Fruit fly (Drosophila melanogaster) whole organism, prepupa: ENCODE measurements around the gene Npc2f.

Experiments
- Blimp-1 ChIP-seq: fragments of 200-800 bp; sonication (Bioruptor generic); optimal IDR thresholded peaks from 3 replicates; lab custom pipeline; 2017; ENCODE audit warnings: missing biosample characterization, missing genetic modification characterization, mild to moderate bottlenecking, moderate library complexity, missing genetic modification reagents
- CG10631 ChIP-seq: fragments of 200-800 bp; sonication (Bioruptor generic); optimal IDR thresholded peaks from 2 replicates; lab custom pipeline; 2016; ENCODE audit warnings: missing biosample characterization, missing genetic modification characterization
- CG10669 ChIP-seq: fragments of 200-800 bp; sonication (Bioruptor generic); optimal IDR thresholded peaks from 3 replicates; lab custom pipeline; 2018; ENCODE audit warnings: missing biosample characterization, mild to moderate bottlenecking, missing genetic modification characterization, moderate library complexity
- CG11762 ChIP-seq: fragments of 200-800 bp; sonication (Bioruptor generic); optimal IDR thresholded peaks from 3 replicates; lab custom pipeline; 2016; ENCODE audit warnings: missing biosample characterization, missing genetic modification characterization; ENCODE audit not compliant: insufficient read depth
- CG11902 ChIP-seq: fragments of 200-800 bp; sonication (Bioruptor generic); optimal IDR thresholded peaks from 3 replicates; lab custom pipeline; 2016; ENCODE audit warnings: missing biosample characterization, missing genetic modification characterization
- CG15336 ChIP-seq: fragments of 200-800 bp; sonication (Bioruptor generic); IDR thresholded peaks from 2 replicates; pipeline ENCODE4 v1.3.6; 2022; ENCODE audit warnings: missing biosample characterization, missing genetic modification characterization
- CG16779 ChIP-seq: fragments of 200-800 bp; sonication (Bioruptor generic); optimal IDR thresholded peaks from 3 replicates; lab custom pipeline; 2017; ENCODE audit warnings: missing biosample characterization, mild to moderate bottlenecking, missing genetic modification characterization
- CG31627 ChIP-seq: fragments of 200-800 bp; sonication (Bioruptor generic); optimal IDR thresholded peaks from 3 replicates; lab custom pipeline; 2016; ENCODE audit warnings: missing biosample characterization, missing genetic modification characterization
- CG34406 ChIP-seq: fragments of 200-800 bp; sonication (Bioruptor generic); optimal IDR thresholded peaks from 3 replicates; lab custom pipeline; 2016; ENCODE audit warnings: missing biosample characterization, missing genetic modification characterization
- CG3919 ChIP-seq: fragments of 200-800 bp; sonication (Bioruptor generic); optimal IDR thresholded peaks from 3 replicates; lab custom pipeline; 2016; ENCODE audit warnings: missing biosample characterization, missing genetic modification characterization
- CG4318 ChIP-seq: fragments of 200-800 bp; sonication (Bioruptor generic); optimal IDR thresholded peaks from 3 replicates; lab custom pipeline; 2017; ENCODE audit warnings: missing biosample characterization, mild to moderate bottlenecking, missing genetic modification characterization
- CG6163 ChIP-seq: fragments of 200-800 bp; sonication (Bioruptor generic); IDR thresholded peaks from 3 replicates; pipeline ENCODE4 v1.3.6; 2022; ENCODE audit warnings: missing biosample characterization, missing genetic modification characterization
- CG6276 ChIP-seq: fragments of 200-800 bp; sonication (Bioruptor generic); optimal IDR thresholded peaks from 2 replicates; lab custom pipeline; 2017; ENCODE audit warnings: missing biosample characterization, mild to moderate bottlenecking, missing genetic modification characterization
- CG6854 ChIP-seq: fragments of 200-800 bp; sonication (Bioruptor generic); optimal IDR thresholded peaks from 2 replicates; lab custom pipeline; 2017; ENCODE audit warnings: missing biosample characterization, mild to moderate bottlenecking, missing genetic modification characterization
- CG8319 ChIP-seq: fragments of 200-800 bp; sonication (Bioruptor generic); optimal IDR thresholded peaks from 3 replicates; lab custom pipeline; 2016; ENCODE audit warnings: missing biosample characterization, missing genetic modification characterization
- Eip75B ChIP-seq: fragments of 200-800 bp; sonication (Bioruptor generic); optimal IDR thresholded peaks from 3 replicates; lab custom pipeline; 2016; ENCODE audit warnings: missing biosample characterization, missing genetic modification characterization
- Eip93F ChIP-seq: fragments of 200-800 bp; sonication (Bioruptor generic); optimal IDR thresholded peaks from 2 replicates; lab custom pipeline; 2016; ENCODE audit warnings: missing biosample characterization, mild to moderate bottlenecking, missing genetic modification characterization
- Ets21C ChIP-seq: fragments of 200-800 bp; sonication (Bioruptor generic); optimal IDR thresholded peaks from 3 replicates; lab custom pipeline; 2016; ENCODE audit warnings: missing biosample characterization, missing genetic modification characterization
- Ets96B ChIP-seq: fragments of 200-800 bp; optimal IDR thresholded peaks from 2 replicates; lab custom pipeline; 2019; ENCODE audit warnings: missing biosample characterization, mild to moderate bottlenecking, missing genetic modification characterization, moderate library complexity
- Gug ChIP-seq: fragments of 200-800 bp; sonication (Bioruptor generic); IDR thresholded peaks from 2 replicates; pipeline ENCODE4 v1.3.6; 2022; ENCODE audit warnings: missing biosample characterization, missing genetic modification characterization
- Hr38 ChIP-seq: sonication (Bioruptor generic); optimal IDR thresholded peaks from 2 replicates; lab custom pipeline; 2016; ENCODE audit warnings: missing biosample characterization, missing genetic modification characterization
- Hr4 ChIP-seq: fragments of 200-800 bp; sonication (Bioruptor generic); optimal IDR thresholded peaks from 3 replicates; lab custom pipeline; 2016; ENCODE audit warnings: missing biosample characterization, missing genetic modification characterization
- Lpt ChIP-seq: fragments of 200-800 bp; sonication (Bioruptor generic); optimal IDR thresholded peaks from 3 replicates; lab custom pipeline; 2016; ENCODE audit warnings: missing biosample characterization, missing genetic modification characterization
- Met ChIP-seq: fragments of 200-800 bp; sonication (Bioruptor generic); optimal IDR thresholded peaks from 3 replicates; lab custom pipeline; 2016; ENCODE audit warnings: missing biosample characterization, missing genetic modification characterization
- Smox ChIP-seq: fragments of 200-800 bp; sonication (Bioruptor generic); optimal IDR thresholded peaks from 3 replicates; lab custom pipeline; 2016; ENCODE audit warnings: missing biosample characterization, missing genetic modification characterization
- Sox102F ChIP-seq: fragments of 200-800 bp; sonication (Bioruptor generic); optimal IDR thresholded peaks from 2 replicates; lab custom pipeline; 2016; ENCODE audit warnings: missing biosample characterization, mild to moderate bottlenecking, missing genetic modification characterization
- Sox14 ChIP-seq: fragments of 200-800 bp; sonication (Bioruptor generic); optimal IDR thresholded peaks from 3 replicates; lab custom pipeline; 2016; ENCODE audit warnings: missing biosample characterization, missing genetic modification characterization
- Sox15 ChIP-seq: fragments of 200-800 bp; sonication (Bioruptor generic); optimal IDR thresholded peaks from 3 replicates; lab custom pipeline; 2016; ENCODE audit warnings: missing biosample characterization, missing genetic modification characterization
- achi ChIP-seq: fragments of 200-800 bp; sonication (Bioruptor generic); optimal IDR thresholded peaks from 3 replicates; lab custom pipeline; 2016; ENCODE audit warnings: missing biosample characterization, missing genetic modification characterization
- acj6 ChIP-seq: fragments of 200-800 bp; sonication (Bioruptor generic); optimal IDR thresholded peaks from 3 replicates; lab custom pipeline; 2016; ENCODE audit warnings: missing biosample characterization, missing genetic modification characterization
- cyc ChIP-seq: fragments of 200-800 bp; sonication (Bioruptor generic); optimal IDR thresholded peaks from 3 replicates; lab custom pipeline; 2016; ENCODE audit warnings: missing biosample characterization, missing genetic modification characterization
- dac ChIP-seq: fragments of 200-800 bp; sonication (Bioruptor generic); optimal IDR thresholded peaks from 2 replicates; lab custom pipeline; 2017; ENCODE audit warnings: missing biosample characterization, mild to moderate bottlenecking, missing genetic modification characterization
- eg ChIP-seq: fragments of 200-800 bp; sonication (Bioruptor generic); IDR thresholded peaks from 3 replicates; pipeline ENCODE4 v1.3.6; 2022; ENCODE audit warnings: missing biosample characterization, missing genetic modification characterization
- esn ChIP-seq: fragments of 200-800 bp; sonication (Bioruptor generic); optimal IDR thresholded peaks from 2 replicates; lab custom pipeline; 2016; ENCODE audit warnings: missing biosample characterization, mild to moderate bottlenecking, missing genetic modification characterization, moderate library complexity
- fd59A ChIP-seq: fragments of 200-800 bp; sonication (Bioruptor generic); optimal IDR thresholded peaks from 2 replicates; lab custom pipeline; 2017; ENCODE audit warnings: missing biosample characterization, mild to moderate bottlenecking, missing genetic modification characterization, missing genetic modification reagents
- fd85E ChIP-seq: fragments of 200-800 bp; sonication (Bioruptor generic); optimal IDR thresholded peaks from 3 replicates; lab custom pipeline; 2016; ENCODE audit warnings: missing biosample characterization, missing genetic modification characterization
- net ChIP-seq: fragments of 200-800 bp; sonication (Bioruptor generic); optimal IDR thresholded peaks from 3 replicates; lab custom pipeline; 2016; ENCODE audit warnings: missing biosample characterization, missing genetic modification characterization
- pdm3 ChIP-seq: fragments of 200-800 bp; sonication (Bioruptor generic); optimal IDR thresholded peaks from 3 replicates; lab custom pipeline; 2016; ENCODE audit warnings: missing biosample characterization, missing genetic modification characterization
- salr ChIP-seq, 2 experiments: fragments of 200-800 bp; sonication (Bioruptor generic); optimal IDR thresholded peaks; 3 replicates each; lab custom pipeline; 2016 to 2018; ENCODE audit warnings: missing biosample characterization in 2 of 2, missing genetic modification characterization in 2 of 2, mild to moderate bottlenecking in 1 of 2
- spab ChIP-seq: fragments of 200-800 bp; sonication (Bioruptor generic); optimal IDR thresholded peaks from 2 replicates; lab custom pipeline; 2017; ENCODE audit warnings: missing biosample characterization, mild to moderate bottlenecking, missing genetic modification characterization, missing genetic modification reagents
- ss ChIP-seq, 2 experiments: fragments of 200-800 bp; sonication (Bioruptor generic); optimal IDR thresholded peaks; 2 replicates in 1 of 2; 3 replicates in 1 of 2; lab custom pipeline; 2017 to 2018; ENCODE audit warnings: mild to moderate bottlenecking in 2 of 2, missing biosample characterization in 2 of 2, missing genetic modification characterization in 2 of 2, moderate library complexity in 1 of 2
- topi ChIP-seq: fragments of 200-800 bp; sonication (Bioruptor generic); optimal IDR thresholded peaks from 3 replicates; lab custom pipeline; 2016; ENCODE audit warnings: missing biosample characterization, missing genetic modification characterization
- vri ChIP-seq: fragments of 200-800 bp; sonication (Bioruptor generic); optimal IDR thresholded peaks from 3 replicates; lab custom pipeline; 2016; ENCODE audit warnings: missing biosample characterization, mild to moderate bottlenecking, missing genetic modification characterization

Gene Npc2f

dm6 chr3R:24151924-24152809 is 14.5 kb downstream of the Npc2f start, which contains the start of the genes p38a and CG6178 (continued):
- TF ChIP-seq Sox15 (GFP tag; lab: Kevin White, UChicago) (peak; percentile 94), fd85E (GFP tag; lab: Kevin White, UChicago) (peak; percentile 72), Sox102F (peak; percentile 93), spab (GFP tag; lab: Kevin White, UChicago) (peak; percentile 96), Ets96B (tag; lab: Kevin White, UChicago) (peak; percentile 99), pdm3 (GFP tag; lab: Kevin White, UChicago) (peak; percentile 89), Sox14 (peak; percentile 91), topi (GFP tag; lab: Kevin White, UChicago) (peak; percentile 92), CG11762 (GFP tag; lab: Kevin White, UChicago) (peak; percentile 93), cyc (GFP tag; lab: Kevin White, UChicago) (peak; percentile 88), eg (GFP tag; lab: Robert Waterston, UW) (peak; percentile 98), CG3919 (GFP tag; lab: Kevin White, UChicago) (peak; percentile 96), Hr4 (peak; percentile 95), dac (peak; percentile 96), Gug (peak; percentile 98), CG6276 (GFP tag; lab: Kevin White, UChicago) (peak; percentile 99), CG10669 (GFP tag; lab: Kevin White, UChicago) (peak; percentile 97), vri (GFP tag; lab: Kevin White, UChicago) (peak; percentile 82), fd59A (GFP tag; lab: Kevin White, UChicago) (peak; percentile 87)

- TF ChIP-seq CG6854 (GFP tag; lab: Kevin White, UChicago) (peak; percentile 39), Hr38 (GFP tag; lab: Kevin White, UChicago) (no peak), CG31627 (GFP tag; lab: Kevin White, UChicago) (peak; percentile 76), pdm3 (GFP tag; lab: Kevin White, UChicago) (no peak), Gug (peak; percentile 89), vri (GFP tag; lab: Kevin White, UChicago) (peak; percentile 75), Ets96B (tag; lab: Kevin White, UChicago) (peak; percentile 93), eg (GFP tag; lab: Robert Waterston, UW) (peak; percentile 97), CG4318 (GFP tag; lab: Kevin White, UChicago) (peak; percentile 80), Eip75B (GFP tag; lab: Kevin White, UChicago) (no peak), CG8319 (GFP tag; lab: Kevin White, UChicago) (peak; percentile 73), CG10669 (GFP tag; lab: Kevin White, UChicago) (peak; percentile 89), CG6163 (peak; percentile 93), Lpt (GFP tag; lab: Kevin White, UChicago) (peak; percentile 82), fd59A (GFP tag; lab: Kevin White, UChicago) (peak; percentile 72), Smox (no peak), salr (GFP tag; optimal IDR thresholded peaks at IDR 0.05; lab: Kevin White, UChicago) (peak in 1 of 2 experiments; percentile 80), ss (GFP tag; optimal IDR thresholded peaks at IDR 0.05; lab: Kevin White, UChicago) (peak in 1 of 2 experiments; percentile 86), Eip93F (GFP tag; lab: Kevin White, UChicago) (peak; percentile 73), CG15336 (GFP tag; lab: Robert Waterston, UW) (peak; percentile 92), CG11762 (GFP tag; lab: Kevin White, UChicago) (peak; percentile 75), CG3919 (GFP tag; lab: Kevin White, UChicago) (peak; percentile 90), acj6 (GFP tag; lab: Kevin White, UChicago) (peak; percentile 89), topi (GFP tag; lab: Kevin White, UChicago) (peak; percentile 87), achi (GFP tag; lab: Kevin White, UChicago) (peak; percentile 88), Ets21C (GFP tag; lab: Kevin White, UChicago) (peak; percentile 70), Hr4 (peak; percentile 85), CG10631 (peak; percentile 92), net (GFP tag; lab: Kevin White, UChicago) (peak; percentile 84), CG34406 (GFP tag; lab: Kevin White, UChicago) (peak; percentile 92), CG6276 (GFP tag; lab: Kevin White, UChicago) (no peak), Met (GFP tag; lab: Kevin White, UChicago) (no peak), Sox102F (no peak), Sox15 (GFP tag; lab: Kevin White, UChicago) (peak; percentile 80), CG16779 (peak; percentile 74), CG11902 (GFP tag; lab: Kevin White, UChicago) (peak; percentile 90), esn (GFP tag; lab: Kevin White, UChicago) (peak; percentile 89), Blimp-1 (no peak), spab (GFP tag; lab: Kevin White, UChicago) (no peak)
Measured at dm6 chr3R:24161173-24161811, 23.6 kb downstream of the Npc2f start, which contains the start of the genes Myo95E and TBC1d7. Gene Myo95E, minus strand, starts transcription at chr3R:24161498. Gene TBC1d7, plus strand, starts transcription at chr3R:24161727.
